Worm (Caenorhabditis elegans) whole organism, L4 larva: ENCODE data around the gene cyp-35A3.

ENCODE experiments used
- F10B5.3 ChIP-seq: sonication (generic microtip); optimal IDR thresholded peaks from 2 replicates; lab custom pipeline; 2016; ENCODE audit warnings: mild to moderate bottlenecking, missing genetic modification characterization, missing compliant biosample characterization
- T20F7.1 ChIP-seq: fragments of 200-800 bp; sonication (Bioruptor generic); optimal IDR thresholded peaks from 2 replicates; lab custom pipeline; 2018; ENCODE audit warnings: mild to moderate bottlenecking, missing genetic modification characterization, missing compliant biosample characterization
- T26A8.4 ChIP-seq: fragments of 200-800 bp; sonication (Bioruptor generic); IDR thresholded peaks from 2 replicates; pipeline ENCODE4 v1.3.6; 2022; ENCODE audit warnings: missing genetic modification characterization, missing compliant biosample characterization
- Y105C5A.15 ChIP-seq: fragments of 200-800 bp; sonication (Bioruptor generic); IDR thresholded peaks from 2 replicates; pipeline ENCODE4 v1.3.6; 2022; ENCODE audit warnings: missing genetic modification characterization, missing compliant biosample characterization
- aha-1 ChIP-seq: fragments of 150-350 bp; peaks from one replicate; lab custom pipeline; 2014; ENCODE audit warnings: missing biosample characterization, missing genetic modification characterization
- aly-2 ChIP-seq: sonication (generic microtip); optimal IDR thresholded peaks from 2 replicates; lab custom pipeline; 2018; ENCODE audit warnings: missing biosample characterization, missing genetic modification characterization
- ama-1 ChIP-seq: fragments of 150-350 bp; optimal IDR thresholded peaks from 2 replicates; lab custom pipeline; 2014; ENCODE audit warnings: inconsistent platforms, mixed read lengths
- ceh-20 ChIP-seq: fragments of 200-800 bp; sonication (Bioruptor generic); IDR thresholded peaks from 2 replicates; pipeline ENCODE4 v1.3.6; 2022; ENCODE audit warnings: missing genetic modification reagents, missing genetic modification characterization, missing compliant biosample characterization
- ceh-28 ChIP-seq: fragments of 150-350 bp; optimal IDR thresholded peaks from 2 replicates; lab custom pipeline; 2014; ENCODE audit warnings: missing biosample characterization, missing genetic modification reagents, missing genetic modification characterization
- egl-43 ChIP-seq: fragments of 200-800 bp; sonication (Bioruptor generic); IDR thresholded peaks from 2 replicates; pipeline ENCODE4 v1.3.6; 2022; ENCODE audit warnings: missing genetic modification reagents, missing genetic modification characterization, missing compliant biosample characterization
- fkh-10 ChIP-seq: fragments of 150-350 bp; optimal IDR thresholded peaks from 2 replicates; lab custom pipeline; 2014; ENCODE audit warnings: missing biosample characterization, missing genetic modification reagents, missing genetic modification characterization
- hlh-30 ChIP-seq: sonication (generic microtip); optimal IDR thresholded peaks from 2 replicates; lab custom pipeline; 2017; ENCODE audit warnings: antibody characterized with exemption, mild to moderate bottlenecking, missing genetic modification characterization, missing compliant biosample characterization; ENCODE audit not compliant: insufficient read depth
- hmg-1.1 ChIP-seq: fragments of 200-800 bp; sonication (Bioruptor generic); IDR thresholded peaks from 2 replicates; pipeline ENCODE4 v1.3.6; 2022; ENCODE audit warnings: missing genetic modification reagents, missing genetic modification characterization, missing compliant biosample characterization
- lin-15B ChIP-seq: fragments of 150-350 bp; sonication (generic microtip); optimal IDR thresholded peaks from 3 replicates; lab custom pipeline; 2014; ENCODE audit warnings: missing biosample characterization, missing genetic modification characterization
- lin-29 ChIP-seq: fragments of 200-800 bp; sonication (Bioruptor generic); IDR thresholded peaks from 2 replicates; pipeline ENCODE4 v1.3.6; 2022; ENCODE audit warnings: missing genetic modification reagents, missing genetic modification characterization, missing compliant biosample characterization
- lir-3 ChIP-seq: sonication (generic microtip); optimal IDR thresholded peaks from 2 replicates; lab custom pipeline; 2016; ENCODE audit warnings: mild to moderate bottlenecking, missing genetic modification characterization, missing compliant biosample characterization
- madf-9 ChIP-seq: fragments of 200-800 bp; sonication (Bioruptor generic); conservative IDR thresholded peaks from 2 replicates; pipeline ENCODE4 v1.3.6; 2022; ENCODE audit warnings: missing genetic modification reagents, missing genetic modification characterization, missing compliant biosample characterization
- mdl-1 ChIP-seq, 2 experiments: fragments of 150-350 bp in 1 of 2; sonication (generic microtip) in 1 of 2; optimal IDR thresholded peaks; 2 replicates each; lab custom pipeline; 2014 to 2017; ENCODE audit warnings: missing biosample characterization in 2 of 2, missing genetic modification characterization in 2 of 2
- mdt-29 ChIP-seq: fragments of 200-800 bp; sonication (Bioruptor generic); IDR thresholded peaks from 2 replicates; pipeline ENCODE4 v1.3.6; 2022; ENCODE audit warnings: missing genetic modification reagents, missing genetic modification characterization, missing compliant biosample characterization
- nhr-102 ChIP-seq: sonication (generic microtip); optimal IDR thresholded peaks from 2 replicates; lab custom pipeline; 2016; ENCODE audit warnings: mild to moderate bottlenecking, missing genetic modification characterization, moderate library complexity, missing compliant biosample characterization
- nhr-111 ChIP-seq: fragments of 200-800 bp; sonication (Bioruptor generic); optimal IDR thresholded peaks from 2 replicates; lab custom pipeline; 2018; ENCODE audit warnings: mild to moderate bottlenecking, missing genetic modification characterization, missing compliant biosample characterization
- nhr-25 ChIP-seq: sonication (generic microtip); optimal IDR thresholded peaks from 2 replicates; lab custom pipeline; 2017; ENCODE audit warnings: missing genetic modification characterization, mild to moderate bottlenecking, missing compliant biosample characterization, antibody characterized with exemption, moderate library complexity, borderline replicate concordance; ENCODE audit not compliant: insufficient read depth
- nhr-28 ChIP-seq: fragments of 150-350 bp; optimal IDR thresholded peaks from 2 replicates; lab custom pipeline; 2014; ENCODE audit warnings: missing biosample characterization, missing genetic modification characterization
- pqm-1 ChIP-seq: sonication (generic microtip); optimal IDR thresholded peaks from 2 replicates; lab custom pipeline; 2017; ENCODE audit warnings: missing biosample characterization, missing genetic modification characterization
- rbr-2 ChIP-seq: sonication (generic microtip); optimal IDR thresholded peaks from 2 replicates; lab custom pipeline; 2016; ENCODE audit warnings: missing genotype, missing genetic modification characterization, missing compliant biosample characterization
- sdz-12 ChIP-seq: fragments of 200-800 bp; sonication (Bioruptor generic); optimal IDR thresholded peaks from 2 replicates; lab custom pipeline; 2018; ENCODE audit warnings: mild to moderate bottlenecking, missing genetic modification characterization, missing compliant biosample characterization
- snpc-1.2 ChIP-seq: fragments of 200-800 bp; sonication (Bioruptor generic); IDR thresholded peaks from 2 replicates; pipeline ENCODE4 v1.3.6; 2022; ENCODE audit warnings: missing genetic modification reagents, missing genetic modification characterization, missing compliant biosample characterization
- spr-3 ChIP-seq: fragments of 200-800 bp; sonication (Bioruptor generic); optimal IDR thresholded peaks from 2 replicates; lab custom pipeline; 2018; ENCODE audit warnings: mild to moderate bottlenecking, missing genetic modification characterization, missing compliant biosample characterization
- tra-1 ChIP-seq: fragments of 200-800 bp; sonication (Bioruptor generic); IDR thresholded peaks from 2 replicates; pipeline ENCODE4 v1.3.6; 2022; ENCODE audit warnings: missing genetic modification reagents, missing genetic modification characterization, missing compliant biosample characterization
- unc-62 ChIP-seq, 3 experiments: fragments of 150-350 bp in 1 of 3; sonication (generic microtip); optimal IDR thresholded peaks in 2 of 3; peaks in 1 of 3; 1 replicate in 1 of 3; 2 replicates in 2 of 3; lab custom pipeline; 2014 to 2017; ENCODE audit warnings: missing biosample characterization in 3 of 3, missing genetic modification characterization in 3 of 3, missing genetic modification reagents in 3 of 3, missing genotype in 1 of 3
- vab-7 ChIP-seq: fragments of 200-800 bp; sonication (Bioruptor generic); IDR thresholded peaks from 2 replicates; pipeline ENCODE4 v1.3.6; 2022; ENCODE audit warnings: missing genetic modification reagents, missing genetic modification characterization, missing compliant biosample characterization
- zfp-2 ChIP-seq: sonication (generic microtip); optimal IDR thresholded peaks from 2 replicates; lab custom pipeline; 2016; ENCODE audit warnings: mild to moderate bottlenecking, missing genetic modification characterization, missing compliant biosample characterization
- zfp-3 ChIP-seq: fragments of 200-800 bp; sonication (Bioruptor generic); conservative IDR thresholded peaks from 2 replicates; pipeline ENCODE4 v1.3.6; 2022; ENCODE audit warnings: missing genetic modification reagents, missing genetic modification characterization, missing compliant biosample characterization

cyp-35A3 gene

DNA sequence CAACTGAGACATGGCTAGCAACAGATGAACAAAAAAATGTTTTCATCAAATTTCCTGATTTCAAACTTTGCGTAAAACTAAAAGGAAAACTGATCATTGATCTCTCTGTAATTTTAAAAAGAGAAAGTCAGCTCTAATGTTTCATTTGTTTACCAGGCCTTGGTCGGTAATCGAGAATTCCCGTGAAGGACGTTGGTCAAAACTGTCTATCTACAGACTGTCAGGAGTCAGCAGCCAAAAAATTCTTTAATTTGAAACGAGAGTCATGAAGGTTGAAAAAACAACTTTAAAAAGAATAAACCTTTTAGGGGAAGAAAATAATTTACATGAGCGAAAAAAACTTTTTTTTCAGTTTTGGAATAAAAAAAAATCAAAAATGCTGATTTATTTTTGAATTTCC is 37.3 kb upstream of the cyp-35A3 start:
- TF ChIP-seq vab-7 (GFP tag; lab: Robert Waterston, UW) (no peak), nhr-25 (tag; lab: Kevin White, UChicago) (peak; percentile 13), lin-29 (GFP tag; lab: Robert Waterston, UW) (no peak), lin-15B (tag; lab: Kevin White, UChicago) (no peak), aha-1 (tag; lab: Kevin White, UChicago) (peak; percentile 60)

DNA sequence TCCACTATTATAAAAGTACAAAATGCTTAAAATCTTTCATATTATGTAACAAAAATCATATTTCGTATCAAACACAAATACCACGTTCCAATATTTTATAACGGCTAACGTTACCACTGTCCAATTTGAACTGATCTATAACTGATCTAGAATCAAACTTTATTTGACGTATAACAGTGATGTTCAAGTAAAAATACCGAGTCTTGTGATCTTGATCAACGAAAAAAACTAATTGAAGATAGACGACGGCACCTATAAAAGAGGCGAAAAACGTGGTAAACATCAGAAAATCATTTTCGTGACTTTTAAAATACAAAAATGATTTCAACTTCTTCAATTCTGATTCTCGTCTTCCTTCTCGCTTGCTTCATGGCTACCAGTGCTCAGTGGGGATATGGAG is 34.8 kb upstream of the cyp-35A3 start, which contains the start of gene nlp-28:
nlp-28 (plus strand) TSS at position 285 of the 400 bp plus-strand sequence.
- TF ChIP-seq egl-43 (GFP tag; lab: Robert Waterston, UW) = no peak
- TF ChIP-seq aly-2 (tag; lab: Kevin White, UChicago) = no peak
- TF ChIP-seq hmg-1.1 = no peak

DNA sequence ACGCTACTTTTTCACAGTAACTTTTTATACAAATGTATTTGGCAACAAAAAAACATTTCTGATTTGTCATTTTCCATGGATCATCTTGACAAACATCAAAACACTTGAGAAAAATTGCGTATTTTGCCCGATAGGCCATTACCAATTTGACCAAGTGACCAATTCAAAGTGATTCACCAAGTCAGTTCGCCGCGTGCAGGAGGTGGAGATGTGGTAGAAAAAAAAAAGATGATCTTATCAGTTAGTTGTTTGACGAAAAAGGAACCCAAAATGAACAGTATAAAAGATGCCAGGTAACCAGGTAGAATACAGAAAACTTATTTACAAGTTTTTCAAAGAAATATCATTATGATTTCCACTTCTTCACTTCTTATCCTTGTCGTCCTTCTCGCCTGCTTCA is 33.3 kb upstream of the cyp-35A3 start, which contains the start of gene nlp-27:
nlp-27 (plus strand) TSS at position 309 of the 400 bp plus-strand sequence.
- TF ChIP-seq tra-1 (GFP tag; lab: Robert Waterston, UW) = no peak
- TF ChIP-seq hlh-30 (tag; lab: Kevin White, UChicago) = peak; percentile 32
- TF ChIP-seq fkh-10 (GFP tag; lab: Kevin White, UChicago) = no peak
- TF ChIP-seq mdt-29 (GFP tag; lab: Robert Waterston, UW) = no peak
- no peak for TF ChIP-seq ceh-20 (GFP tag; lab: Robert Waterston, UW)
- TF ChIP-seq F10B5.3 (tag; lab: Kevin White, UChicago) = no peak
- peak in 1 of 2 experiments; percentile 63 for TF ChIP-seq unc-62 (GFP tag; optimal IDR thresholded peaks at IDR 0.05 in 1 of 2; lab: Kevin White, UChicago)
- no peak for TF ChIP-seq unc-62 (tag; optimal IDR thresholded peaks at IDR 0.05; lab: Kevin White, UChicago)
- no peak for TF ChIP-seq lin-15B (tag; lab: Kevin White, UChicago)
- no peak for TF ChIP-seq zfp-2
- no peak for TF ChIP-seq rbr-2 (tag; lab: Kevin White, UChicago)
- peak; percentile 9 for TF ChIP-seq nhr-28 (tag; lab: Kevin White, UChicago)
- TF ChIP-seq lir-3 (tag; lab: Kevin White, UChicago) = no peak
- no peak for TF ChIP-seq egl-43 (GFP tag; lab: Robert Waterston, UW)
- peak; percentile 43 for TF ChIP-seq ama-1
- no peak for TF ChIP-seq snpc-1.2 (GFP tag; lab: Robert Waterston, UW)
- no peak for TF ChIP-seq pqm-1 (tag; lab: Kevin White, UChicago)
- no peak for TF ChIP-seq spr-3 (GFP tag; lab: Kevin White, UChicago)
- TF ChIP-seq ceh-28 = no peak
- TF ChIP-seq nhr-111 (GFP tag; lab: Kevin White, UChicago) = no peak
- TF ChIP-seq mdl-1 (tag; optimal IDR thresholded peaks at IDR 0.05; lab: Kevin White, UChicago) = peak in 1 of 2 experiments; percentile 24
- TF ChIP-seq zfp-3 = no peak
- TF ChIP-seq, all 104 proteins: peak for 5

- no peak for TF ChIP-seq sdz-12 (GFP tag; lab: Kevin White, UChicago)
- TF ChIP-seq madf-9 (GFP tag; lab: Robert Waterston, UW) = no peak
- no peak for TF ChIP-seq ama-1
- no peak for TF ChIP-seq spr-3 (GFP tag; lab: Kevin White, UChicago)
- TF ChIP-seq Y105C5A.15 (GFP tag; lab: Robert Waterston, UW) = no peak
- peak; percentile 1 for TF ChIP-seq T20F7.1 (GFP tag; lab: Kevin White, UChicago)
- peak; percentile 63 for TF ChIP-seq aha-1 (tag; lab: Kevin White, UChicago)
- TF ChIP-seq nhr-102 (tag; lab: Kevin White, UChicago) = no peak
- no peak for TF ChIP-seq T26A8.4
- TF ChIP-seq fkh-10 (GFP tag; lab: Kevin White, UChicago) = no peak
- TF ChIP-seq, all 104 proteins: peak for 2
These were observed 30.1 kb upstream of the cyp-35A3 start for ce11 chrV:3992334-3992733.
